Worm (Caenorhabditis elegans) whole organism, L1 larva: Measurements from ENCODE around the gene dmsr-13.

ENCODE experiments used
- C16A3.4 ChIP-seq: fragments of 150-350 bp; optimal IDR thresholded peaks from 2 replicates; lab custom pipeline; 2014; ENCODE audit warnings: missing biosample characterization, missing genetic modification characterization
- C34B4.2 ChIP-seq: sonication (generic microtip); optimal IDR thresholded peaks from 2 replicates; lab custom pipeline; 2017; ENCODE audit warnings: mild to moderate bottlenecking, missing genetic modification characterization, missing compliant biosample characterization
- F16B12.6 ChIP-seq: fragments of 150-350 bp; optimal IDR thresholded peaks from 2 replicates; lab custom pipeline; 2014; ENCODE audit warnings: missing biosample characterization, missing genetic modification characterization
- Y116A8C.19 ChIP-seq: sonication (generic microtip); optimal IDR thresholded peaks from 2 replicates; lab custom pipeline; 2016; ENCODE audit warnings: missing compliant biosample characterization, missing genetic modification characterization, borderline replicate concordance
- aha-1 ChIP-seq: fragments of 150-350 bp; optimal IDR thresholded peaks from 2 replicates; lab custom pipeline; 2014; ENCODE audit warnings: missing biosample characterization, missing genetic modification characterization
- ceh-63 ChIP-seq: fragments of 200-800 bp; sonication (Bioruptor generic); optimal IDR thresholded peaks from 2 replicates; lab custom pipeline; 2018; ENCODE audit warnings: mild to moderate bottlenecking, missing genetic modification characterization, missing compliant biosample characterization
- ceh-82 ChIP-seq, 3 experiments: fragments of 150-350 bp in 1 of 3; sonication (generic microtip) in 2 of 3; optimal IDR thresholded peaks; 2 replicates each; lab custom pipeline; 2014 to 2017; ENCODE audit warnings: missing biosample characterization in 3 of 3, missing genetic modification characterization in 3 of 3
- ceh-90 ChIP-seq: sonication (generic microtip); optimal IDR thresholded peaks from 2 replicates; lab custom pipeline; 2016; ENCODE audit warnings: missing genetic modification characterization, missing compliant biosample characterization
- ces-1 ChIP-seq: fragments of 150-350 bp; optimal IDR thresholded peaks from 2 replicates; lab custom pipeline; 2014; ENCODE audit warnings: missing biosample characterization, missing genetic modification reagents, missing genetic modification characterization
- dpl-1 ChIP-seq, 3 experiments: fragments of 150-350 bp in 2 of 3; sonication (generic microtip) in 1 of 3; optimal IDR thresholded peaks; 2 replicates each; lab custom pipeline; 2014 to 2017; ENCODE audit warnings: missing biosample characterization in 3 of 3, missing genetic modification characterization in 3 of 3, missing genetic modification reagents in 3 of 3
- efl-1 ChIP-seq, 4 experiments: fragments of 150-350 bp; optimal IDR thresholded peaks in 3 of 4; peaks in 1 of 4; 1 replicate in 1 of 4; 2 replicates in 3 of 4; lab custom pipeline; 2014; ENCODE audit warnings: missing biosample characterization in 2 of 4, missing genetic modification characterization in 2 of 4, missing genetic modification reagents in 2 of 4
- efl-3 ChIP-seq: fragments of 200-800 bp; sonication (Bioruptor generic); optimal IDR thresholded peaks from 2 replicates; lab custom pipeline; 2018; ENCODE audit warnings: mild to moderate bottlenecking, missing genetic modification characterization, missing compliant biosample characterization
- elt-2 ChIP-seq: sonication (generic microtip); optimal IDR thresholded peaks from 2 replicates; lab custom pipeline; 2016; ENCODE audit warnings: missing genetic modification characterization, mild to moderate bottlenecking, inconsistent platforms, missing compliant biosample characterization, missing genetic modification reagents
- fkh-10 ChIP-seq: sonication (generic microtip); optimal IDR thresholded peaks from 2 replicates; lab custom pipeline; 2017; ENCODE audit warnings: missing biosample characterization, missing genetic modification reagents, missing genetic modification characterization
- fkh-4 ChIP-seq: sonication (generic microtip); optimal IDR thresholded peaks from 2 replicates; lab custom pipeline; 2016; ENCODE audit warnings: missing compliant biosample characterization, missing genetic modification characterization, borderline replicate concordance
- fos-1 ChIP-seq: fragments of 150-350 bp; optimal IDR thresholded peaks from 2 replicates; lab custom pipeline; 2014; ENCODE audit warnings: missing biosample characterization, missing genetic modification characterization
- hlh-4 ChIP-seq: sonication (generic microtip); optimal IDR thresholded peaks from 2 replicates; lab custom pipeline; 2016; ENCODE audit warnings: mild to moderate bottlenecking, missing genetic modification characterization, missing compliant biosample characterization
- lin-13 ChIP-seq: fragments of 150-350 bp; optimal IDR thresholded peaks from 2 replicates; lab custom pipeline; 2014; ENCODE audit warnings: missing biosample characterization, missing genetic modification reagents, missing genetic modification characterization
- lin-35 ChIP-seq, 2 experiments: fragments of 150-350 bp; optimal IDR thresholded peaks; 2 replicates each; lab custom pipeline; 2014; ENCODE audit warnings: missing biosample characterization in 2 of 2, missing genetic modification characterization in 2 of 2, missing genetic modification reagents in 2 of 2
- lsy-2 ChIP-seq, 2 experiments: fragments of 150-350 bp; optimal IDR thresholded peaks; 2 replicates each; lab custom pipeline; 2014; ENCODE audit warnings: missing biosample characterization in 2 of 2, missing genetic modification characterization in 2 of 2
- mdl-1 ChIP-seq, 2 experiments: fragments of 150-350 bp; optimal IDR thresholded peaks; 2 replicates each; lab custom pipeline; 2014 to 2017; ENCODE audit warnings: missing biosample characterization in 2 of 2, missing genetic modification characterization in 2 of 2, inconsistent platforms in 1 of 2
- mep-1 ChIP-seq: fragments of 150-350 bp; optimal IDR thresholded peaks from 2 replicates; lab custom pipeline; 2014; ENCODE audit warnings: missing biosample characterization, missing genetic modification characterization
- nhr-11 ChIP-seq: fragments of 150-350 bp; optimal IDR thresholded peaks from 2 replicates; lab custom pipeline; 2014; ENCODE audit warnings: missing biosample characterization, missing genetic modification characterization
- nhr-12 ChIP-seq: sonication (generic microtip); optimal IDR thresholded peaks from 2 replicates; lab custom pipeline; 2017; ENCODE audit warnings: missing biosample characterization, missing genetic modification characterization
- nhr-19 ChIP-seq: fragments of 200-800 bp; sonication (Bioruptor generic); conservative IDR thresholded peaks from 2 replicates; pipeline ENCODE4 v1.3.6; 2022; ENCODE audit warnings: missing genetic modification characterization, missing compliant biosample characterization
- nhr-237 ChIP-seq: fragments of 150-350 bp; optimal IDR thresholded peaks from 2 replicates; lab custom pipeline; 2014; ENCODE audit warnings: missing biosample characterization, missing genetic modification characterization
- nhr-28 ChIP-seq: fragments of 150-350 bp; optimal IDR thresholded peaks from 2 replicates; lab custom pipeline; 2014; ENCODE audit warnings: missing biosample characterization, missing genetic modification characterization
- nhr-71 ChIP-seq: sonication (generic microtip); optimal IDR thresholded peaks from 2 replicates; lab custom pipeline; 2016; ENCODE audit warnings: mild to moderate bottlenecking, missing genetic modification characterization, moderate library complexity, missing compliant biosample characterization
- nhr-77 ChIP-seq: fragments of 150-350 bp; optimal IDR thresholded peaks from 2 replicates; lab custom pipeline; 2014; ENCODE audit warnings: missing biosample characterization, missing genetic modification characterization
- nhr-90 ChIP-seq: sonication (generic microtip); optimal IDR thresholded peaks from 2 replicates; lab custom pipeline; 2016; ENCODE audit warnings: mild to moderate bottlenecking, missing genetic modification characterization, missing compliant biosample characterization; ENCODE audit not compliant: poor library complexity
- skn-1 ChIP-seq: fragments of 150-350 bp; optimal IDR thresholded peaks from 2 replicates; lab custom pipeline; 2014; ENCODE audit warnings: missing biosample characterization, missing genetic modification characterization
- snpc-4 ChIP-seq: fragments of 150-350 bp; optimal IDR thresholded peaks from 2 replicates; lab custom pipeline; 2014; ENCODE audit warnings: missing biosample characterization, missing genetic modification characterization
- snu-23 ChIP-seq: sonication (generic microtip); optimal IDR thresholded peaks from 2 replicates; lab custom pipeline; 2016; ENCODE audit warnings: missing genetic modification characterization, missing compliant biosample characterization
- sup-37 ChIP-seq: fragments of 200-800 bp; sonication (Bioruptor generic); optimal IDR thresholded peaks from 2 replicates; lab custom pipeline; 2018; ENCODE audit warnings: mild to moderate bottlenecking, missing genetic modification characterization, missing compliant biosample characterization
- swsn-7 ChIP-seq: sonication (generic microtip); optimal IDR thresholded peaks from 2 replicates; lab custom pipeline; 2016; ENCODE audit warnings: missing genetic modification characterization, missing compliant biosample characterization
- unc-130 ChIP-seq: fragments of 150-350 bp; optimal IDR thresholded peaks from 2 replicates; lab custom pipeline; 2017; ENCODE audit warnings: missing biosample characterization, missing genetic modification characterization, inconsistent platforms
- unc-98 ChIP-seq: fragments of 200-800 bp; sonication (Bioruptor generic); IDR thresholded peaks from 2 replicates; pipeline ENCODE4 v1.3.6; 2022; ENCODE audit warnings: missing genetic modification characterization, missing compliant biosample characterization
- vab-15 ChIP-seq: sonication (generic microtip); optimal IDR thresholded peaks from 2 replicates; lab custom pipeline; 2017; ENCODE audit warnings: missing genotype, mild to moderate bottlenecking, missing genetic modification characterization, missing compliant biosample characterization

dmsr-13 gene

DNA sequence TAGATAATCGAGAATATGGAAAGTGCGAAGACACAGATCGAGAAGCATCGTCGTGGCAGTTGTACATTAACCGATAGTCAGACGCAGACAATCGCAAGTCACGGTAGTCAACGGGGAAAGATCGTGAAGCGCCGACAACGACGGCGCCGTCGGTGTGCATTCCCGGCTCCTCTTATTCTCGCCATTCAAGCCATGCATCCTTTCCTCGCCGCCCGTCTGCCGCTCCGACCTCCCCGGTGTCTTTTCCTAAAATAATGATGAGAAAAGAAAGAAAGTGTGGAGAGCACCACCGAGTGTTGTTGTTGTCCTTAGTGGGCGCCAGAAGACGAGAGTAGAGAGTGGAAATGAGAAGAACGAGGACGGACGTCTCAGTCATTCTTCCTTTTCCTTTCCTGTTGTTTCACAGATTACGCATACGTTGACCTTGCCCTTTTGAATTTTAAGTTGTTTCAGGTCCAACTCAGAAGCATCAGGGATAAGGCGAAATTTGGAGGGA, 25.9 kb downstream of the dmsr-13 start, which contains the start of gene ZC404.1 (continued):
- TF ChIP-seq mep-1 (tag; lab: Kevin White, UChicago) (no peak), swsn-7 (tag; lab: Kevin White, UChicago) (peak; percentile 21), hlh-4 (no peak), ceh-82 (tag; optimal IDR thresholded peaks at IDR 0.05; lab: Kevin White, UChicago) (peak in 1 of 3 experiments; percentile 23), ceh-63 (GFP tag; lab: Kevin White, UChicago) (no peak), fkh-4 (tag; lab: Kevin White, UChicago) (no peak), fkh-10 (GFP tag; lab: Kevin White, UChicago) (no peak), lin-35 (GFP tag; optimal IDR thresholded peaks at IDR 0.05; lab: Kevin White, UChicago) (peak in 1 of 2 experiments; percentile 3), C34B4.2 (tag; lab: Kevin White, UChicago) (no peak), snu-23 (GFP tag; lab: Kevin White, UChicago) (no peak), nhr-12 (no peak), elt-2 (no peak), mdl-1 (tag; optimal IDR thresholded peaks at IDR 0.05; lab: Kevin White, UChicago) (no peak), efl-1 (optimal IDR thresholded peaks at IDR 0.05; lab: Kevin White, UChicago) (peak; percentile 3 to 8), efl-1 (GFP tag; optimal IDR thresholded peaks at IDR 0.05 in 1 of 2; lab: Kevin White, UChicago) (peak in 1 of 2 experiments; percentile 49), nhr-28 (tag; lab: Kevin White, UChicago) (no peak), vab-15 (tag; lab: Kevin White, UChicago) (no peak), skn-1 (no peak), sup-37 (GFP tag; lab: Kevin White, UChicago) (no peak)
- TF ChIP-seq, all 84 proteins: peak for 11

DNA sequence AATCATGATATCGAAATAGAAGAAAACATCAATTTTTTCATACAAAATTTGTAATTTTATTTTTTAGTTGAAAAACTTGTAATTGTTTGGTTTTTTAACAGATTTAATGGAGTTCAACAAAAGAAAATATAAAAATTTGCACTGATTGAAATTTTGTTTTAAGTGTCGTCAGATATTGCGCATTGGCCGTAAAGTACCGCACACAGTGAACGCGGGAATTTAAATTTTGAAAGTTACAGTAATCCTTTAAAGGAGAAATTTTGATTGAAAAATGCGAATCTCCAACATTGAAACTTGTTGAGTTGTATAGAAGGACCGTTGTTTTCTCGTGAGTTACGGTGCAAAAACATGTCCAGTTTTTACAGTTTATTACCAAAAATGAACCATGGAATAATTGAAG, 26.7 kb downstream of the dmsr-13 start:
- TF ChIP-seq F16B12.6 (tag; lab: Kevin White, UChicago): peak; percentile 31
- peak in 2 of 3 experiments; percentile 26 to 70 for TF ChIP-seq dpl-1 (GFP tag; optimal IDR thresholded peaks at IDR 0.05; lab: Kevin White, UChicago)
- TF ChIP-seq lin-35 (GFP tag; optimal IDR thresholded peaks at IDR 0.05; lab: Kevin White, UChicago): peak; percentile 7 to 60
- peak in 1 of 2 experiments; percentile 48 for TF ChIP-seq efl-1 (optimal IDR thresholded peaks at IDR 0.05; lab: Kevin White, UChicago)
- peak; percentile 8 to 64 for TF ChIP-seq efl-1 (GFP tag; optimal IDR thresholded peaks at IDR 0.05 in 1 of 2; lab: Kevin White, UChicago)
- no peak for TF ChIP-seq Y116A8C.19 (tag; lab: Kevin White, UChicago)
- TF ChIP-seq lsy-2 (tag; optimal IDR thresholded peaks at IDR 0.05; lab: Kevin White, UChicago): peak in 1 of 2 experiments; percentile 41
- TF ChIP-seq nhr-11 (tag; lab: Kevin White, UChicago): no peak

DNA sequence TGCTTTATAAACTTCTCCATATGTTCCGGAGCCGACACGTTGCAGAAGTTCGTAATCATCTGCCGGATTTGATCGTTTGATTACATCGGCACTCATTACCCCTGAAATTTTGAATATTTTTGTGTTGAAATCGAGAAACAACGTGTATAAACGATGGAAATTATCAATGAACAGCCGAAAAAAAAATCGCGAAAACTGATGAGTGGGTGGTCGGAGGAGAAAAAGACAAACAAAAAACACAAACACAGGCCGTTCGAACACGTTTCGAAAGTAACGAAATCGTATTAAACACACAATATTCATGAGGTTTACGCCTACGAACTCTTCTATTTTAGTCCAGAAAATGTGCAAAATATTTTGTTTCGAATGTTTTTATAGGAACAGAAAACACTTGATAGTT, 27.1 kb downstream of the dmsr-13 start, which contains the start of gene gck-2:
Gene gck-2, minus strand, starts transcription at position 101 of the 400 bp plus-strand sequence.
- no peak for TF ChIP-seq nhr-77
- no peak for TF ChIP-seq unc-98
- TF ChIP-seq fos-1: no peak
- TF ChIP-seq snpc-4 (tag; lab: Kevin White, UChicago): no peak
- no peak for TF ChIP-seq skn-1
- TF ChIP-seq efl-3 (GFP tag; lab: Kevin White, UChicago): no peak
- TF ChIP-seq unc-130 (tag; lab: Kevin White, UChicago): no peak
- TF ChIP-seq nhr-237 (tag; lab: Kevin White, UChicago): no peak
- TF ChIP-seq ceh-90 (tag; lab: Kevin White, UChicago): no peak
- TF ChIP-seq aha-1 (tag; lab: Kevin White, UChicago): no peak
- TF ChIP-seq nhr-71 (tag; lab: Kevin White, UChicago): no peak
- TF ChIP-seq lin-13: no peak
- TF ChIP-seq ces-1 (GFP tag; lab: Kevin White, UChicago): no peak
- TF ChIP-seq C16A3.4 (tag; lab: Kevin White, UChicago): no peak
- TF ChIP-seq efl-1 (optimal IDR thresholded peaks at IDR 0.05; lab: Kevin White, UChicago): no peak
- TF ChIP-seq efl-1 (GFP tag; optimal IDR thresholded peaks at IDR 0.05 in 1 of 2; lab: Kevin White, UChicago): no peak
- no peak for TF ChIP-seq nhr-19
- TF ChIP-seq nhr-90 (tag; lab: Kevin White, UChicago): no peak
